Worm (Caenorhabditis elegans) whole organism, L4 larva: ENCODE results near the gene arrd-10.

ENCODE experiments used
- T26A8.4 ChIP-seq: fragments of 200-800 bp; sonication (Bioruptor generic); IDR thresholded peaks from 2 replicates; pipeline ENCODE4 v1.3.6; 2022; ENCODE audit warnings: missing genetic modification characterization, missing compliant biosample characterization
- dmd-9 ChIP-seq: fragments of 200-800 bp; sonication (Bioruptor generic); IDR thresholded peaks from 2 replicates; pipeline ENCODE4 v1.3.6; 2022; ENCODE audit warnings: missing genetic modification reagents, missing genetic modification characterization, missing compliant biosample characterization
- egl-27 ChIP-seq: sonication (generic microtip); optimal IDR thresholded peaks from 3 replicates; lab custom pipeline; 2017; ENCODE audit warnings: missing biosample characterization, missing genetic modification reagents, missing genetic modification characterization
- egl-43 ChIP-seq: fragments of 200-800 bp; sonication (Bioruptor generic); IDR thresholded peaks from 2 replicates; pipeline ENCODE4 v1.3.6; 2022; ENCODE audit warnings: missing genetic modification reagents, missing genetic modification characterization, missing compliant biosample characterization
- fkh-10 ChIP-seq: fragments of 150-350 bp; optimal IDR thresholded peaks from 2 replicates; lab custom pipeline; 2014; ENCODE audit warnings: missing biosample characterization, missing genetic modification reagents, missing genetic modification characterization
- lin-13 ChIP-seq: fragments of 150-350 bp; optimal IDR thresholded peaks from 2 replicates; lab custom pipeline; 2014; ENCODE audit warnings: missing biosample characterization, missing genetic modification reagents, missing genetic modification characterization
- lin-39 ChIP-seq: fragments of 150-350 bp; optimal IDR thresholded peaks from 2 replicates; lab custom pipeline; 2014; ENCODE audit warnings: missing biosample characterization, missing genetic modification reagents, missing genetic modification characterization
- lsy-2 ChIP-seq, 2 experiments: fragments of 150-350 bp in 1 of 2; sonication (generic microtip) in 1 of 2; optimal IDR thresholded peaks; 2 replicates each; lab custom pipeline; 2014 to 2017; ENCODE audit warnings: missing biosample characterization in 2 of 2, missing genetic modification characterization in 2 of 2
- madf-5 ChIP-seq, 2 experiments: fragments of 200-800 bp; sonication (Bioruptor generic); IDR thresholded peaks; 2 replicates each; pipeline ENCODE4 v1.3.6; 2022; ENCODE audit warnings: missing compliant biosample characterization in 2 of 2, missing genetic modification characterization in 2 of 2
- nhr-10 ChIP-seq: fragments of 150-350 bp; optimal IDR thresholded peaks from 2 replicates; lab custom pipeline; 2014; ENCODE audit warnings: missing biosample characterization, missing genetic modification characterization
- nhr-28 ChIP-seq: fragments of 150-350 bp; optimal IDR thresholded peaks from 2 replicates; lab custom pipeline; 2014; ENCODE audit warnings: missing biosample characterization, missing genetic modification characterization
- snpc-1.2 ChIP-seq: fragments of 200-800 bp; sonication (Bioruptor generic); IDR thresholded peaks from 2 replicates; pipeline ENCODE4 v1.3.6; 2022; ENCODE audit warnings: missing genetic modification reagents, missing genetic modification characterization, missing compliant biosample characterization
- zag-1 ChIP-seq: fragments of 150-350 bp; optimal IDR thresholded peaks from 2 replicates; lab custom pipeline; 2014; ENCODE audit warnings: missing biosample characterization, missing genetic modification characterization

ce11 chrII:12904174-12904573, 35.7 kb upstream of the arrd-10 start, which contains the start of gene clec-66:
- TF ChIP-seq lsy-2 (tag; optimal IDR thresholded peaks at IDR 0.05; lab: Kevin White, UChicago) (no peak), egl-27 (tag; lab: Kevin White, UChicago) (no peak), zag-1 (no peak), nhr-28 (tag; lab: Kevin White, UChicago) (no peak), snpc-1.2 (GFP tag; lab: Robert Waterston, UW) (no peak), dmd-9 (no peak), lin-13 (GFP tag; lab: Kevin White, UChicago) (no peak), nhr-10 (tag; lab: Kevin White, UChicago) (no peak), fkh-10 (GFP tag; lab: Kevin White, UChicago) (no peak), egl-43 (no peak), T26A8.4 (GFP tag; lab: Robert Waterston, UW) (no peak), lin-39 (tag; lab: Kevin White, UChicago) (no peak), madf-5 (GFP tag; IDR thresholded peaks at IDR 0.05; lab: Robert Waterston, UW) (no peak)
